Worm (Caenorhabditis elegans) whole organism, mixed stage, embryonic: ENCODE results near the gene cyp-32B1.

Source experiments
- cnd-1 ChIP-seq: fragments of 200-800 bp; sonication (Bioruptor generic); optimal IDR thresholded peaks from 2 replicates; lab custom pipeline; 2018; ENCODE audit warnings: mild to moderate bottlenecking, missing genetic modification characterization, missing compliant biosample characterization
- lin-13 ChIP-seq: fragments of 150-350 bp; optimal IDR thresholded peaks from 2 replicates; lab custom pipeline; 2014; ENCODE audit warnings: missing biosample characterization, missing genetic modification characterization
- mep-1 ChIP-seq: fragments of 150-350 bp; optimal IDR thresholded peaks from 2 replicates; lab custom pipeline; 2017; ENCODE audit warnings: missing biosample characterization, missing genetic modification reagents, missing genetic modification characterization, inconsistent platforms
- nhr-12 ChIP-seq: fragments of 150-350 bp; optimal IDR thresholded peaks from 2 replicates; lab custom pipeline; 2014; ENCODE audit warnings: missing biosample characterization, missing genetic modification characterization
- pha-4 ChIP-seq: fragments of 150-350 bp; optimal IDR thresholded peaks from 2 replicates; lab custom pipeline; 2018; ENCODE audit warnings: missing biosample characterization, missing genetic modification reagents, missing genetic modification characterization
- sem-2 ChIP-seq: fragments of 200-800 bp; sonication (Bioruptor generic); optimal IDR thresholded peaks from 2 replicates; lab custom pipeline; 2018; ENCODE audit warnings: mild to moderate bottlenecking, missing genetic modification characterization, missing compliant biosample characterization
- snpc-4 ChIP-seq: fragments of 150-350 bp; optimal IDR thresholded peaks from 2 replicates; lab custom pipeline; 2014; ENCODE audit warnings: missing biosample characterization, missing genetic modification characterization

DNA sequence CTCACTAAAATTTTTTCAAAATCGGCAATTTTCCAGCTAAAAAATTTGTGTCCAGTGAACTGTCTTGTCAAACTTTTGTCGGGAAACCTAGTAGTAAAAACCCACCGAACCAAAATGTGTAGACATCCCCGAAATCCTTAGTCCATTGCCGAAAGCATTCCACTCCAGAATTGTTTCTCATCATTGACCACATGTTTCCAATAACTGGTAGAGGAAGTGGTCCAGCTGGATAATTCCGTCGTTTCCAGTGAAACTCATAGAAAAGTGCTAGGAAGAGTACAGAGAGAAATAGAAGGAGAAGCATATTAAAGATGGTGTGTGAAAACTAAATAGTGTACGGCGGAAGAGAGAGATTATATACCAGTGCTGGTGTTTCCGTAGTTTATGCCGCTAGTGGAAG lies 2.9 kb upstream of the cyp-32B1 start, which contains the start of gene cyp-33C12:
- no peak for TF ChIP-seq nhr-12
- no peak for TF ChIP-seq snpc-4 (tag; lab: Kevin White, UChicago)
- no peak for TF ChIP-seq cnd-1 (tag; lab: Kevin White, UChicago)
- no peak for TF ChIP-seq lin-13 (tag; lab: Kevin White, UChicago)
- no peak for TF ChIP-seq mep-1 (tag; lab: Kevin White, UChicago)
- no peak for TF ChIP-seq sem-2 (GFP tag; lab: Kevin White, UChicago)
- TF ChIP-seq pha-4 (tag; lab: Kevin White, UChicago) = no peak
